Fruit fly (Drosophila melanogaster) whole organism, embryonic: ENCODE data around the gene cmet.

Experiments
- CG10979 ChIP-seq: fragments of 200-800 bp; sonication (Bioruptor generic); optimal IDR thresholded peaks from 2 replicates; lab custom pipeline; 2018; ENCODE audit warnings: missing biosample characterization, mild to moderate bottlenecking, missing genetic modification characterization, moderate library complexity
- CG11456 ChIP-seq: fragments of 200-800 bp; sonication (Bioruptor generic); IDR thresholded peaks from 3 replicates; pipeline ENCODE4 v1.3.6; 2022; ENCODE audit warnings: missing biosample characterization, missing genetic modification characterization
- CG12219 ChIP-seq: fragments of 200-800 bp; sonication (Bioruptor generic); optimal IDR thresholded peaks from 3 replicates; lab custom pipeline; 2018; ENCODE audit warnings: missing biosample characterization, mild to moderate bottlenecking, missing genetic modification characterization
- CG15011 ChIP-seq: fragments of 200-800 bp; sonication (Bioruptor generic); optimal IDR thresholded peaks from 3 replicates; lab custom pipeline; 2018; ENCODE audit warnings: missing biosample characterization, mild to moderate bottlenecking, missing genetic modification characterization
- CG1603 ChIP-seq: fragments of 200-800 bp; sonication (Bioruptor generic); optimal IDR thresholded peaks from 2 replicates; lab custom pipeline; 2019; ENCODE audit warnings: missing biosample characterization, mild to moderate bottlenecking, missing genetic modification characterization, moderate library complexity
- CG18476 ChIP-seq: fragments of 200-800 bp; sonication (Bioruptor generic); optimal IDR thresholded peaks from 2 replicates; lab custom pipeline; 2016; ENCODE audit warnings: missing biosample characterization, mild to moderate bottlenecking, missing genetic modification characterization
- CG2116 ChIP-seq: fragments of 200-800 bp; sonication (Bioruptor generic); optimal IDR thresholded peaks from 3 replicates; lab custom pipeline; 2018; ENCODE audit warnings: missing biosample characterization, mild to moderate bottlenecking, missing genetic modification characterization
- CG2712 ChIP-seq: fragments of 200-800 bp; optimal IDR thresholded peaks from 3 replicates; lab custom pipeline; 2019; ENCODE audit warnings: missing biosample characterization, mild to moderate bottlenecking, missing genetic modification characterization, moderate library complexity
- CG3163 ChIP-seq: fragments of 200-800 bp; sonication (Bioruptor generic); optimal IDR thresholded peaks from 3 replicates; lab custom pipeline; 2016; ENCODE audit warnings: missing biosample characterization, missing genetic modification characterization
- CG4282 ChIP-seq: fragments of 200-800 bp; sonication (Bioruptor generic); optimal IDR thresholded peaks from 2 replicates; lab custom pipeline; 2016; ENCODE audit warnings: missing biosample characterization, missing genetic modification characterization
- CG4404 ChIP-seq: fragments of 200-800 bp; sonication (Bioruptor generic); IDR thresholded peaks from 2 replicates; pipeline ENCODE4 v1.3.6; 2022; ENCODE audit warnings: missing biosample characterization, missing genetic modification characterization
- CG4424 ChIP-seq: fragments of 200-800 bp; sonication (Bioruptor generic); optimal IDR thresholded peaks from 3 replicates; lab custom pipeline; 2016; ENCODE audit warnings: missing biosample characterization, missing genetic modification characterization
- CG6813 ChIP-seq: fragments of 200-800 bp; sonication (Bioruptor generic); optimal IDR thresholded peaks from 2 replicates; lab custom pipeline; 2017; ENCODE audit warnings: missing biosample characterization, missing genetic modification characterization, mild to moderate bottlenecking, moderate library complexity, missing genetic modification reagents
- CG8089 ChIP-seq: fragments of 200-800 bp; sonication (Bioruptor generic); optimal IDR thresholded peaks from 3 replicates; lab custom pipeline; 2016; ENCODE audit warnings: missing biosample characterization, missing genetic modification characterization
- CG8478 ChIP-seq: fragments of >200 bp; optimal IDR thresholded peaks from 2 replicates; lab custom pipeline; 2018
- CoRest ChIP-seq: fragments of 200-800 bp; sonication (Bioruptor generic); optimal IDR thresholded peaks from 3 replicates; lab custom pipeline; 2018; ENCODE audit warnings: missing biosample characterization, mild to moderate bottlenecking, missing genetic modification characterization, moderate library complexity
- D19A ChIP-seq: fragments of 200-800 bp; optimal IDR thresholded peaks from 3 replicates; lab custom pipeline; 2019; ENCODE audit warnings: missing biosample characterization, mild to moderate bottlenecking, missing genetic modification characterization, moderate library complexity
- Ets65A ChIP-seq: fragments of 200-800 bp; sonication (Bioruptor generic); peaks from one replicate; lab custom pipeline; 2016; ENCODE audit warnings: missing biosample characterization, missing genetic modification characterization
- H2.0 ChIP-seq: fragments of 200-800 bp; sonication (Bioruptor generic); IDR thresholded peaks from 2 replicates; pipeline ENCODE4 v1.3.6; 2022; ENCODE audit warnings: missing biosample characterization, missing genetic modification characterization
- HHEX ChIP-seq: fragments of 200-800 bp; sonication (Bioruptor generic); optimal IDR thresholded peaks from 3 replicates; lab custom pipeline; 2017; ENCODE audit warnings: missing biosample characterization, mild to moderate bottlenecking, missing genetic modification characterization, missing genetic modification reagents
- MTF-1 ChIP-seq: fragments of 200-800 bp; sonication (Bioruptor generic); optimal IDR thresholded peaks from 2 replicates; lab custom pipeline; 2018; ENCODE audit warnings: missing biosample characterization, mild to moderate bottlenecking, missing genetic modification characterization, borderline replicate concordance
- Med ChIP-seq: fragments of 200-800 bp; sonication (Bioruptor generic); peaks from one replicate; lab custom pipeline; 2016; ENCODE audit warnings: missing biosample characterization, missing genetic modification characterization, mild to moderate bottlenecking, inconsistent platforms, moderate library complexity
- Meics ChIP-seq: fragments of 200-800 bp; sonication (Bioruptor generic); optimal IDR thresholded peaks from 2 replicates; lab custom pipeline; 2017; ENCODE audit warnings: missing biosample characterization, mild to moderate bottlenecking, missing genetic modification characterization
- Oaz ChIP-seq: fragments of 200-800 bp; sonication (Bioruptor generic); IDR thresholded peaks from 2 replicates; pipeline ENCODE4 v1.3.6; 2022; ENCODE audit warnings: missing biosample characterization, missing genetic modification characterization
- Oli ChIP-seq: fragments of 200-800 bp; sonication (Bioruptor generic); optimal IDR thresholded peaks from 2 replicates; lab custom pipeline; 2018; ENCODE audit warnings: missing biosample characterization, mild to moderate bottlenecking, missing genetic modification characterization, moderate library complexity
- Side ChIP-seq: fragments of 200-800 bp; sonication (Bioruptor generic); optimal IDR thresholded peaks from 2 replicates; lab custom pipeline; 2016; ENCODE audit warnings: missing biosample characterization, missing genetic modification characterization
- Sox100B ChIP-seq: fragments of 200-800 bp; sonication (Bioruptor generic); optimal IDR thresholded peaks from 3 replicates; lab custom pipeline; 2018; ENCODE audit warnings: missing biosample characterization, mild to moderate bottlenecking, missing genetic modification characterization
- Trl ChIP-seq, 3 experiments: fragments of >200 bp in 2 of 3; fragments of 200-800 bp in 1 of 3; sonication (Bioruptor generic) in 1 of 3; optimal IDR thresholded peaks; 2 replicates in 1 of 3; 3 replicates in 2 of 3; lab custom pipeline; 2016 to 2017; ENCODE audit warnings: missing biosample characterization in 1 of 3, missing genetic modification characterization in 1 of 3
- Vsx1 ChIP-seq: fragments of 200-800 bp; sonication (Bioruptor generic); optimal IDR thresholded peaks from 2 replicates; lab custom pipeline; 2017; ENCODE audit warnings: missing biosample characterization, mild to moderate bottlenecking, missing genetic modification characterization, missing genetic modification reagents
- bowl ChIP-seq: fragments of 200-800 bp; sonication (Bioruptor generic); IDR thresholded peaks from 2 replicates; pipeline ENCODE4 v1.3.6; 2022; ENCODE audit warnings: missing biosample characterization, missing genetic modification characterization
- cato ChIP-seq: fragments of 200-800 bp; sonication (Bioruptor generic); optimal IDR thresholded peaks from 2 replicates; lab custom pipeline; 2016; ENCODE audit warnings: missing biosample characterization, missing genetic modification characterization, borderline replicate concordance
- crol ChIP-seq: fragments of 200-800 bp; sonication (Bioruptor generic); IDR thresholded peaks from 2 replicates; pipeline ENCODE4 v1.3.6; 2022; ENCODE audit warnings: missing biosample characterization, missing genetic modification characterization
- exex ChIP-seq: fragments of 200-800 bp; sonication (Bioruptor generic); optimal IDR thresholded peaks from 4 replicates; lab custom pipeline; 2018; ENCODE audit warnings: missing biosample characterization, mild to moderate bottlenecking, missing genetic modification characterization, moderate library complexity
- fd96Cb ChIP-seq: fragments of 200-800 bp; sonication (Bioruptor generic); optimal IDR thresholded peaks from 2 replicates; lab custom pipeline; 2018; ENCODE audit warnings: missing biosample characterization, mild to moderate bottlenecking, missing genetic modification characterization, moderate library complexity
- gce ChIP-seq: fragments of 200-800 bp; sonication (Bioruptor generic); IDR thresholded peaks from 3 replicates; pipeline ENCODE4 v1.3.6; 2022; ENCODE audit warnings: missing biosample characterization, missing genetic modification characterization
- grau ChIP-seq: fragments of 200-800 bp; optimal IDR thresholded peaks from 3 replicates; lab custom pipeline; 2019; ENCODE audit warnings: missing biosample characterization, mild to moderate bottlenecking, missing genetic modification characterization, moderate library complexity
- hkb ChIP-seq, 2 experiments: fragments of 200-800 bp in 1 of 2; fragments of >200 bp in 1 of 2; sonication (Bioruptor generic) in 1 of 2; IDR thresholded peaks in 1 of 2; optimal IDR thresholded peaks in 1 of 2; 2 replicates each; pipeline versions ENCODE4 v1.3.6 to Lab custom; 2017 to 2022; ENCODE audit warnings: missing biosample characterization in 1 of 2, missing genetic modification characterization in 1 of 2
- lmd ChIP-seq: fragments of 200-800 bp; sonication (Bioruptor generic); IDR thresholded peaks from 2 replicates; pipeline ENCODE4 v1.3.6; 2022; ENCODE audit warnings: missing biosample characterization, missing genetic modification characterization
- mam ChIP-seq: fragments of 200-800 bp; sonication (Bioruptor generic); optimal IDR thresholded peaks from 3 replicates; lab custom pipeline; 2016; ENCODE audit warnings: missing biosample characterization, missing genetic modification characterization
- mld ChIP-seq: fragments of 200-800 bp; sonication (Bioruptor generic); IDR thresholded peaks from 3 replicates; pipeline ENCODE4 v1.3.6; 2022; ENCODE audit warnings: missing biosample characterization, missing genetic modification characterization; ENCODE audit not compliant: partially characterized antibody
- pros ChIP-seq: fragments of 200-800 bp; sonication (Bioruptor generic); optimal IDR thresholded peaks from 3 replicates; lab custom pipeline; 2019; ENCODE audit warnings: missing biosample characterization, mild to moderate bottlenecking, missing genetic modification characterization, moderate library complexity
- run ChIP-seq: fragments of 200-800 bp; sonication (Bioruptor generic); optimal IDR thresholded peaks from 3 replicates; lab custom pipeline; 2018; ENCODE audit warnings: missing biosample characterization, mild to moderate bottlenecking, missing genetic modification characterization
- sd ChIP-seq: fragments of 200-800 bp; sonication (Bioruptor generic); optimal IDR thresholded peaks from 3 replicates; lab custom pipeline; 2018; ENCODE audit warnings: missing biosample characterization, mild to moderate bottlenecking, missing genetic modification characterization, moderate library complexity
- sens ChIP-seq: fragments of 200-800 bp; sonication (Bioruptor generic); peaks from one replicate; lab custom pipeline; 2016; ENCODE audit warnings: missing biosample characterization, missing genetic modification characterization
- seq ChIP-seq: fragments of 200-800 bp; sonication (Bioruptor generic); IDR thresholded peaks from 2 replicates; pipeline ENCODE4 v1.3.6; 2022; ENCODE audit warnings: missing biosample characterization, missing genetic modification characterization
- slou ChIP-seq: fragments of 200-800 bp; sonication (Bioruptor generic); optimal IDR thresholded peaks from 3 replicates; lab custom pipeline; 2016; ENCODE audit warnings: missing biosample characterization, missing genetic modification characterization
- sna ChIP-seq: fragments of 200-800 bp; sonication (Bioruptor generic); IDR thresholded peaks from 2 replicates; pipeline ENCODE4 v1.3.6; 2022; ENCODE audit warnings: missing biosample characterization, missing genetic modification characterization; ENCODE audit not compliant: partially characterized antibody
- sqz ChIP-seq: fragments of 200-800 bp; sonication (Bioruptor generic); optimal IDR thresholded peaks from 3 replicates; lab custom pipeline; 2018; ENCODE audit warnings: missing biosample characterization, mild to moderate bottlenecking, missing genetic modification characterization
- trem ChIP-seq: fragments of 200-800 bp; optimal IDR thresholded peaks from 3 replicates; lab custom pipeline; 2019; ENCODE audit warnings: missing biosample characterization, mild to moderate bottlenecking, missing genetic modification characterization, moderate library complexity
- unpg ChIP-seq: fragments of 200-800 bp; sonication (Bioruptor generic); optimal IDR thresholded peaks from 3 replicates; lab custom pipeline; 2018; ENCODE audit warnings: missing biosample characterization, mild to moderate bottlenecking, missing genetic modification characterization, moderate library complexity
- z ChIP-seq: fragments of 200-800 bp; sonication (Bioruptor generic); IDR thresholded peaks from 3 replicates; pipeline ENCODE4 v1.3.6; 2022; ENCODE audit warnings: missing biosample characterization, missing genetic modification characterization
- zen2 ChIP-seq: fragments of 200-800 bp; sonication (Bioruptor generic); IDR thresholded peaks from 3 replicates; pipeline ENCODE4 v1.3.6; 2022; ENCODE audit warnings: missing biosample characterization, missing genetic modification characterization; ENCODE audit not compliant: partially characterized antibody

Gene cmet

dm6 chr2L:11302507-11302906 lies 33.7 kb upstream of the cmet start (continued):
- TF ChIP-seq Side (GFP tag; lab: Kevin White, UChicago) (no peak), CG18476 (GFP tag; lab: Kevin White, UChicago) (no peak), Med (peak; percentile 54), cato (GFP tag; lab: Kevin White, UChicago) (no peak), unpg (GFP tag; lab: Kevin White, UChicago) (peak; percentile 26), H2.0 (GFP tag; lab: Robert Waterston, UW) (no peak), mam (GFP tag; lab: Kevin White, UChicago) (no peak), pros (GFP tag; lab: Kevin White, UChicago) (no peak), slou (GFP tag; lab: Kevin White, UChicago) (no peak), CG2712 (tag; lab: Kevin White, UChicago) (peak; percentile 8), crol (peak; percentile 42), CG2116 (GFP tag; lab: Kevin White, UChicago) (no peak), CG4424 (GFP tag; lab: Kevin White, UChicago) (no peak), CG10979 (tag; lab: Kevin White, UChicago) (peak; percentile 23), Vsx1 (no peak), D19A (tag; lab: Kevin White, UChicago) (no peak), grau (tag; lab: Kevin White, UChicago) (peak; percentile 19), sens (GFP tag; lab: Kevin White, UChicago) (peak; percentile 49), CG8478 (lab: Kevin White, UChicago) (no peak), CG3163 (no peak), CG8089 (GFP tag; lab: Kevin White, UChicago) (no peak), Sox100B (no peak), Oli (tag; lab: Kevin White, UChicago) (peak; percentile 2), bowl (GFP tag; lab: Robert Waterston, UW) (no peak), gce (GFP tag; lab: Robert Waterston, UW) (no peak), Trl (optimal IDR thresholded peaks at IDR 0.05; lab: Kevin White, UChicago) (no peak), Trl (GFP tag; optimal IDR thresholded peaks at IDR 0.05; lab: Kevin White, UChicago) (no peak), seq (no peak), fd96Cb (no peak), CG15011 (GFP tag; lab: Kevin White, UChicago) (no peak), Oaz (GFP tag; lab: Robert Waterston, UW) (no peak), Meics (GFP tag; lab: Kevin White, UChicago) (no peak), sd (tag; lab: Kevin White, UChicago) (no peak), zen2 (GFP tag; lab: Robert Waterston, UW) (no peak), Ets65A (no peak), z (GFP tag; lab: Robert Waterston, UW) (no peak), exex (no peak), CoRest (tag; lab: Kevin White, UChicago) (peak; percentile 10), CG4404 (GFP tag; lab: Robert Waterston, UW) (no peak), CG4282 (no peak), CG1603 (tag; lab: Kevin White, UChicago) (peak; percentile 51)
- TF ChIP-seq, all 482 proteins: peak for 20

dm6 chr2L:11296483-11296882 lies 27.7 kb upstream of the cmet start:
- TF ChIP-seq HHEX (GFP tag; lab: Kevin White, UChicago) (no peak), sna (no peak), CG12219 (GFP tag; lab: Kevin White, UChicago) (no peak), lmd (no peak), run (peak; percentile 7), pros (GFP tag; lab: Kevin White, UChicago) (peak; percentile 68), trem (tag; lab: Kevin White, UChicago) (no peak), hkb (optimal IDR thresholded peaks at IDR 0.05; lab: Kevin White, UChicago) (no peak), hkb (GFP tag; IDR thresholded peaks at IDR 0.05; lab: Robert Waterston, UW) (no peak), MTF-1 (no peak), CG6813 (no peak), sens (GFP tag; lab: Kevin White, UChicago) (peak; percentile 27), mld (GFP tag; lab: Robert Waterston, UW) (no peak), CG11456 (GFP tag; lab: Robert Waterston, UW) (no peak), sqz (GFP tag; lab: Kevin White, UChicago) (peak; percentile 75)
